Fruit fly (Drosophila melanogaster): ENCODE data around the gene laza.

DNA sequence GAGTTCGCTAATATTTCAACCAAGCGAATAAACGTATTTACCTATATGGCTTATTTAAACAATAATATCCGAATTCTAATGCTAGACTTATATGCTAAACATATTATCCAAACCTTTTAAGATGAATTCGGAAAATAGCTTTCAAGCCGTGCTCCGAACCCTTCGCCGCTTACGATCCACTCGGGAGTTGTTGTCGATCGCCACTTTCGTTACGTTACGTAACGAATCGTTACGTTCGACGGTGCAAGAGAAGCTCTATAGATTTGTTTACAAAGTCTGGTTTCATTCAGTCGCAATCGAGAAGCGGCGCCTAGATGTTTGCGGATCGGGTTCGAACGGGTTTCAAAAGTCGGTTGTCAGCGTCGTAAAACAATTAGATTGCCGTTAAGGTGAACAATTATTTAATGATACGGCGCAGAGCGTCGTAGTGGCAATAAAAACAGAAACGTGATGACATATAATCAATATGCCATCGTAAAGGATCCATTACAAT, 9.4 kb upstream of the laza start, which contains the start of gene CG11426:
- no peak for TF ChIP-seq psq (GFP tag; optimal IDR thresholded peaks at IDR 0.05)
- TF ChIP-seq GATAd (GFP tag; optimal IDR thresholded peaks at IDR 0.05), result no peak
- TF ChIP-seq N (GFP tag; optimal IDR thresholded peaks at IDR 0.05), result no peak
- no peak for TF ChIP-seq h (GFP tag; optimal IDR thresholded peaks at IDR 0.05)
